Fruit fly (Drosophila melanogaster) whole organism, embryonic: ENCODE data around the gene CG13384.

Experiments used
- ATbp ChIP-seq: fragments of 200-800 bp; sonication (Bioruptor generic); optimal IDR thresholded peaks from 2 replicates; lab custom pipeline; 2017; ENCODE audit warnings: missing biosample characterization, mild to moderate bottlenecking, missing genetic modification characterization, missing genetic modification reagents
- Ada2b ChIP-seq: fragments of 200-800 bp; sonication (Bioruptor generic); IDR thresholded peaks from 2 replicates; pipeline ENCODE4 v1.3.6; 2022; ENCODE audit warnings: missing biosample characterization, missing genetic modification characterization
- Bgb ChIP-seq: fragments of 200-800 bp; sonication (Bioruptor generic); IDR thresholded peaks from 2 replicates; pipeline ENCODE4 v1.3.6; 2022; ENCODE audit warnings: missing biosample characterization, missing genetic modification characterization; ENCODE audit not compliant: partially characterized antibody
- Blimp-1 ChIP-seq: fragments of 200-800 bp; sonication (Bioruptor generic); optimal IDR thresholded peaks from 3 replicates; lab custom pipeline; 2018; ENCODE audit warnings: missing biosample characterization, missing genetic modification characterization, mild to moderate bottlenecking, moderate library complexity, missing genetic modification reagents
- CG10147 ChIP-seq: fragments of 200-800 bp; sonication (Bioruptor generic); optimal IDR thresholded peaks from 2 replicates; lab custom pipeline; 2019; ENCODE audit warnings: missing biosample characterization, mild to moderate bottlenecking, missing genetic modification characterization, moderate library complexity
- CG10654 ChIP-seq: fragments of 200-800 bp; sonication (Bioruptor generic); optimal IDR thresholded peaks from 2 replicates; lab custom pipeline; 2016; ENCODE audit warnings: missing biosample characterization, missing genetic modification characterization
- CG11504 ChIP-seq: fragments of 200-800 bp; sonication (Bioruptor generic); optimal IDR thresholded peaks from 3 replicates; lab custom pipeline; 2019; ENCODE audit warnings: missing biosample characterization, mild to moderate bottlenecking, missing genetic modification characterization, moderate library complexity
- CG13424 ChIP-seq: fragments of 200-800 bp; sonication (Bioruptor generic); optimal IDR thresholded peaks from 2 replicates; lab custom pipeline; 2019; ENCODE audit warnings: missing biosample characterization, mild to moderate bottlenecking, missing genetic modification characterization, moderate library complexity
- CG13775 ChIP-seq: fragments of 200-800 bp; sonication (Bioruptor generic); optimal IDR thresholded peaks from 3 replicates; lab custom pipeline; 2017; ENCODE audit warnings: missing biosample characterization, mild to moderate bottlenecking, missing genetic modification characterization
- CG16813 ChIP-seq: fragments of 200-800 bp; sonication (Bioruptor generic); IDR thresholded peaks from 3 replicates; pipeline ENCODE4 v1.3.6; 2022; ENCODE audit warnings: missing biosample characterization, missing genetic modification characterization; ENCODE audit not compliant: partially characterized antibody
- CG17829 ChIP-seq: fragments of 200-800 bp; optimal IDR thresholded peaks from 2 replicates; lab custom pipeline; 2019; ENCODE audit warnings: missing biosample characterization, mild to moderate bottlenecking, missing genetic modification characterization, moderate library complexity
- CG1792 ChIP-seq: fragments of 200-800 bp; sonication (Bioruptor generic); optimal IDR thresholded peaks from 2 replicates; lab custom pipeline; 2016; ENCODE audit warnings: missing biosample characterization, missing genetic modification characterization
- CG18262 ChIP-seq: fragments of 200-800 bp; optimal IDR thresholded peaks from 3 replicates; lab custom pipeline; 2019; ENCODE audit warnings: missing biosample characterization, mild to moderate bottlenecking, missing genetic modification characterization, moderate library complexity
- CG2875 ChIP-seq: fragments of 200-800 bp; sonication (Bioruptor generic); optimal IDR thresholded peaks from 2 replicates; lab custom pipeline; 2017; ENCODE audit warnings: missing biosample characterization, mild to moderate bottlenecking, missing genetic modification characterization, missing genetic modification reagents
- CG31365 ChIP-seq: fragments of 200-800 bp; sonication (Bioruptor generic); optimal IDR thresholded peaks from 2 replicates; lab custom pipeline; 2018; ENCODE audit warnings: missing biosample characterization, mild to moderate bottlenecking, missing genetic modification characterization
- CG3281 ChIP-seq: fragments of 200-800 bp; sonication (Bioruptor generic); optimal IDR thresholded peaks from 3 replicates; lab custom pipeline; 2017; ENCODE audit warnings: missing biosample characterization, mild to moderate bottlenecking, missing genetic modification characterization
- CG3407 ChIP-seq: fragments of 200-800 bp; sonication (Bioruptor generic); optimal IDR thresholded peaks from 2 replicates; lab custom pipeline; 2018; ENCODE audit warnings: missing biosample characterization, mild to moderate bottlenecking, missing genetic modification characterization
- CG34224 ChIP-seq: fragments of 200-800 bp; sonication (Bioruptor generic); IDR thresholded peaks from 3 replicates; pipeline ENCODE4 v1.3.6; 2022; ENCODE audit warnings: missing biosample characterization, missing genetic modification characterization; ENCODE audit not compliant: partially characterized antibody
- CG3847 ChIP-seq: fragments of 200-800 bp; sonication (Bioruptor generic); IDR thresholded peaks from 2 replicates; pipeline ENCODE4 v1.3.6; 2022; ENCODE audit warnings: missing biosample characterization, missing genetic modification characterization
- CG4424 ChIP-seq: fragments of 200-800 bp; sonication (Bioruptor generic); optimal IDR thresholded peaks from 3 replicates; lab custom pipeline; 2016; ENCODE audit warnings: missing biosample characterization, missing genetic modification characterization
- CG4617 ChIP-seq: fragments of 200-800 bp; sonication (Bioruptor generic); optimal IDR thresholded peaks from 3 replicates; lab custom pipeline; 2016; ENCODE audit warnings: missing biosample characterization, missing genetic modification characterization, borderline replicate concordance
- CG4854 ChIP-seq: fragments of 200-800 bp; sonication (Bioruptor generic); optimal IDR thresholded peaks from 2 replicates; lab custom pipeline; 2016; ENCODE audit warnings: missing biosample characterization, missing genetic modification characterization, inconsistent platforms
- CG7839 ChIP-seq: fragments of 200-800 bp; sonication (Bioruptor generic); optimal IDR thresholded peaks from 3 replicates; lab custom pipeline; 2018; ENCODE audit warnings: missing biosample characterization, mild to moderate bottlenecking, missing genetic modification characterization, moderate library complexity
- CG7963 ChIP-seq: fragments of 200-800 bp; sonication (Bioruptor generic); IDR thresholded peaks from 3 replicates; pipeline ENCODE4 v1.3.6; 2022; ENCODE audit warnings: missing biosample characterization, missing genetic modification characterization; ENCODE audit not compliant: partially characterized antibody
- Chrac-16 ChIP-seq: fragments of 200-800 bp; sonication (Bioruptor generic); optimal IDR thresholded peaks from 3 replicates; lab custom pipeline; 2016; ENCODE audit warnings: missing biosample characterization, missing genetic modification characterization
- Fer2 ChIP-seq: fragments of 200-800 bp; sonication (Bioruptor generic); optimal IDR thresholded peaks from 2 replicates; lab custom pipeline; 2018; ENCODE audit warnings: missing biosample characterization, mild to moderate bottlenecking, missing genetic modification characterization, moderate library complexity
- HHEX ChIP-seq: fragments of 200-800 bp; sonication (Bioruptor generic); optimal IDR thresholded peaks from 3 replicates; lab custom pipeline; 2017; ENCODE audit warnings: missing biosample characterization, mild to moderate bottlenecking, missing genetic modification characterization, missing genetic modification reagents
- Kr ChIP-seq: fragments of 200-800 bp; sonication (Bioruptor generic); optimal IDR thresholded peaks from 2 replicates; lab custom pipeline; 2017; ENCODE audit warnings: missing biosample characterization, mild to moderate bottlenecking, missing genetic modification characterization
- Med ChIP-seq: fragments of 200-800 bp; sonication (Bioruptor generic); peaks from one replicate; lab custom pipeline; 2016; ENCODE audit warnings: missing biosample characterization, missing genetic modification characterization, mild to moderate bottlenecking, inconsistent platforms, moderate library complexity
- NFAT ChIP-seq: fragments of 200-800 bp; sonication (Bioruptor generic); IDR thresholded peaks from 2 replicates; pipeline ENCODE4 v1.3.6; 2022; ENCODE audit warnings: missing biosample characterization, missing genetic modification characterization
- Nf-YB ChIP-seq: fragments of 200-800 bp; sonication (Bioruptor generic); optimal IDR thresholded peaks from 3 replicates; lab custom pipeline; 2019; ENCODE audit warnings: missing biosample characterization, mild to moderate bottlenecking, missing genetic modification characterization, moderate library complexity
- PHDP ChIP-seq: fragments of 200-800 bp; sonication (Bioruptor generic); optimal IDR thresholded peaks from 3 replicates; lab custom pipeline; 2018; ENCODE audit warnings: missing biosample characterization, mild to moderate bottlenecking, missing genetic modification characterization, moderate library complexity
- Ptx1 ChIP-seq: fragments of 200-800 bp; sonication (Bioruptor generic); IDR thresholded peaks from 2 replicates; pipeline ENCODE4 v1.3.6; 2022; ENCODE audit warnings: missing biosample characterization, missing genetic modification characterization
- Rfx ChIP-seq: fragments of 200-800 bp; sonication (Bioruptor generic); IDR thresholded peaks from 2 replicates; pipeline ENCODE4 v1.3.6; 2022; ENCODE audit warnings: missing biosample characterization, missing genetic modification characterization
- Usf ChIP-seq: fragments of 200-800 bp; sonication (Bioruptor generic); optimal IDR thresholded peaks from 2 replicates; lab custom pipeline; 2017; ENCODE audit warnings: missing genotype, missing biosample characterization, missing genetic modification characterization
- crp ChIP-seq, 2 experiments: fragments of 200-800 bp; sonication (Bioruptor generic); optimal IDR thresholded peaks; 2 replicates in 1 of 2; 3 replicates in 1 of 2; lab custom pipeline; 2017; ENCODE audit warnings: missing biosample characterization in 2 of 2, missing genetic modification characterization in 2 of 2, mild to moderate bottlenecking in 1 of 2, moderate library complexity in 1 of 2
- esg ChIP-seq: fragments of 200-800 bp; sonication (Bioruptor generic); conservative IDR thresholded peaks from 2 replicates; pipeline ENCODE4 v1.3.6; 2022; ENCODE audit warnings: missing biosample characterization, missing genetic modification characterization
- fd64A ChIP-seq: fragments of 200-800 bp; sonication (Bioruptor generic); optimal IDR thresholded peaks from 3 replicates; lab custom pipeline; 2018; ENCODE audit warnings: missing biosample characterization, mild to moderate bottlenecking, missing genetic modification characterization
- h ChIP-seq: fragments of >200 bp; optimal IDR thresholded peaks from 2 replicates; lab custom pipeline; 2017
- lmd ChIP-seq: fragments of 200-800 bp; sonication (Bioruptor generic); IDR thresholded peaks from 2 replicates; pipeline ENCODE4 v1.3.6; 2022; ENCODE audit warnings: missing biosample characterization, missing genetic modification characterization
- nerfin-1 ChIP-seq: fragments of 200-800 bp; sonication (Bioruptor generic); optimal IDR thresholded peaks from 3 replicates; lab custom pipeline; 2019; ENCODE audit warnings: missing biosample characterization, mild to moderate bottlenecking, missing genetic modification characterization, moderate library complexity
- phol ChIP-seq: fragments of 200-800 bp; sonication (Bioruptor generic); optimal IDR thresholded peaks from 3 replicates; lab custom pipeline; 2018; ENCODE audit warnings: missing biosample characterization, mild to moderate bottlenecking, missing genetic modification characterization, moderate library complexity
- rib ChIP-seq: fragments of 200-800 bp; sonication (Bioruptor generic); IDR thresholded peaks from 2 replicates; pipeline ENCODE4 v1.3.6; 2022; ENCODE audit warnings: missing biosample characterization, missing genetic modification characterization
- row ChIP-seq: fragments of 200-800 bp; sonication (Bioruptor generic); IDR thresholded peaks from 3 replicates; pipeline ENCODE4 v1.3.6; 2022; ENCODE audit warnings: missing biosample characterization, missing genetic modification characterization
- sens ChIP-seq: fragments of 200-800 bp; sonication (Bioruptor generic); peaks from one replicate; lab custom pipeline; 2016; ENCODE audit warnings: missing biosample characterization, missing genetic modification characterization
- ssp ChIP-seq: fragments of 200-800 bp; sonication (Bioruptor generic); IDR thresholded peaks from 2 replicates; pipeline ENCODE4 v1.3.6; 2022; ENCODE audit warnings: missing biosample characterization, missing genetic modification characterization
- sug ChIP-seq: fragments of 200-800 bp; optimal IDR thresholded peaks from 2 replicates; lab custom pipeline; 2019; ENCODE audit warnings: missing biosample characterization, mild to moderate bottlenecking, missing genetic modification characterization, moderate library complexity
- twi ChIP-seq: fragments of 200-800 bp; optimal IDR thresholded peaks from 2 replicates; lab custom pipeline; 2019; ENCODE audit warnings: missing biosample characterization, mild to moderate bottlenecking, missing genetic modification characterization, moderate library complexity
- zen2 ChIP-seq: fragments of 200-800 bp; sonication (Bioruptor generic); IDR thresholded peaks from 3 replicates; pipeline ENCODE4 v1.3.6; 2022; ENCODE audit warnings: missing biosample characterization, missing genetic modification characterization; ENCODE audit not compliant: partially characterized antibody

CG13384 gene

DNA sequence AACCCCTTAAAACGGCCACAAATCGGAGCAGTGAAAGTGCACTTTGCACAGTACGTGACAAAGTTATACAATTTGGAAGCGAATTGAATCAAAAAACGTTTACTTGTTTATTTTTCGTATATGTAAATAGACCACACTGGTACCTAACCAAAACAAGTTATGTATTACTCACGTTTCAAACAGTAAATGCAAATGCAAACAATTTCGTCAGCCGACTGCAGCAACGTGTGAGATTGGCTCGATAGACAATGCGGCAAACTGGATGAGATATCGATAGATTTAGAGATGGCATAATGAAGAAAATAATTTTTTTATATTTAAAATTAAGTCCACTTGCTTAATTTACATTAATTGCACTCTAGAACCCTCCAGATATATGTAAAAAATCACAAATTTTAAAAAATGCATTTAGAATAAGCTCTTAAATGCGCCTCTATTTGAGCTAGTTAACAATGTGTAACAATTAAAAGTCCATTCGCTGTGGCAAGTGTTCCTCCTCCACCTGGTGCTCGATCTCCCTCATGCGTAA, 2.7 kb upstream of the CG13384 start, which contains the start of gene AlaRS (continued):
- TF ChIP-seq CG7839 (tag; lab: Kevin White, UChicago) = peak; percentile 46
- TF ChIP-seq ssp (GFP tag; lab: Robert Waterston, UW) = no peak
- TF ChIP-seq crp (GFP tag; optimal IDR thresholded peaks at IDR 0.05; lab: Kevin White, UChicago) = peak in 1 of 2 experiments; percentile 4
- peak; percentile 49 for TF ChIP-seq CG3281
- TF ChIP-seq PHDP = peak; percentile 47
- peak; percentile 6 for TF ChIP-seq CG10654
- peak; percentile 59; the same call in 1 of the 3 replicates for TF ChIP-seq zen2 (GFP tag; lab: Robert Waterston, UW)
- peak; percentile 24 for TF ChIP-seq CG3407 (GFP tag; lab: Kevin White, UChicago)
- 0 out of 2 replicates have a peak, but pooled peaks have one; percentile 7 for TF ChIP-seq Ptx1
- TF ChIP-seq Blimp-1 (GFP tag; lab: Kevin White, UChicago) = peak; percentile 54
- TF ChIP-seq NFAT (GFP tag; lab: Robert Waterston, UW) = no peak
- TF ChIP-seq esg = peak; percentile 18; the same call in 1 of the 2 replicates
- peak; percentile 53 for TF ChIP-seq CG18262 (tag; lab: Kevin White, UChicago)
- TF ChIP-seq CG1792 (GFP tag; lab: Kevin White, UChicago) = no peak
- peak; percentile 58 for TF ChIP-seq CG13424
- no peak for TF ChIP-seq rib (GFP tag; lab: Robert Waterston, UW)
- TF ChIP-seq fd64A (GFP tag; lab: Kevin White, UChicago) = no peak
- peak; percentile 47 for TF ChIP-seq CG4617
- peak; percentile 16 for TF ChIP-seq Chrac-16
- TF ChIP-seq Ada2b = no peak
- 0 out of 2 replicates have a peak, but pooled peaks have one; percentile 9 for TF ChIP-seq CG3847 (GFP tag; lab: Robert Waterston, UW)
- TF ChIP-seq CG16813 (GFP tag; lab: Robert Waterston, UW) = peak; percentile 42; the same call in 1 of the 3 replicates
- TF ChIP-seq nerfin-1 (tag; lab: Kevin White, UChicago) = peak; percentile 30
- TF ChIP-seq CG34224 (GFP tag; lab: Robert Waterston, UW) = peak; percentile 61
- TF ChIP-seq sens (GFP tag; lab: Kevin White, UChicago) = peak; percentile 88
- peak; percentile 15 for TF ChIP-seq CG4854 (GFP tag; lab: Kevin White, UChicago)
- TF ChIP-seq phol = peak; percentile 42
- peak; percentile 15 for TF ChIP-seq HHEX
- peak; percentile 67 for TF ChIP-seq CG17829 (tag; lab: Kevin White, UChicago)
- peak; percentile 42 for TF ChIP-seq CG11504 (tag; lab: Kevin White, UChicago)
- no peak for TF ChIP-seq CG7963
- 0 out of 2 replicates have a peak, but pooled peaks have one; percentile 14 for TF ChIP-seq lmd
- peak; percentile 21 for TF ChIP-seq CG10147 (GFP tag; lab: Kevin White, UChicago)
- peak; percentile 22 for TF ChIP-seq CG4424 (GFP tag; lab: Kevin White, UChicago)
- TF ChIP-seq CG2875 (GFP tag; lab: Kevin White, UChicago) = peak; percentile 2
- TF ChIP-seq Nf-YB (GFP tag; lab: Kevin White, UChicago) = peak; percentile 1
- peak; percentile 56 for TF ChIP-seq Bgb (GFP tag; lab: Robert Waterston, UW)
- no peak for TF ChIP-seq Fer2 (tag; lab: Kevin White, UChicago)
- no peak for TF ChIP-seq h (lab: Kevin White, UChicago)
- TF ChIP-seq Rfx (GFP tag; lab: Robert Waterston, UW) = peak; percentile 41; the same call in 1 of the 2 replicates
- peak; percentile 44 for TF ChIP-seq ATbp
- TF ChIP-seq sug (tag; lab: Kevin White, UChicago) = peak; percentile 33
- peak; percentile 79 for TF ChIP-seq row
- TF ChIP-seq Med = peak; percentile 75
- no peak for TF ChIP-seq Kr (GFP tag; lab: Kevin White, UChicago)
- TF ChIP-seq twi (tag; lab: Kevin White, UChicago) = no peak
- peak; percentile 44 for TF ChIP-seq CG13775 (GFP tag; lab: Kevin White, UChicago)
- TF ChIP-seq CG31365 (tag; lab: Kevin White, UChicago) = no peak
- no peak for TF ChIP-seq Usf (GFP tag; lab: Kevin White, UChicago)
